Fruit fly (Drosophila melanogaster) whole organism, embryonic: ENCODE measurements around the gene CG13096.

Experiments used
- CG11456 ChIP-seq: fragments of 200-800 bp; sonication (Bioruptor generic); IDR thresholded peaks from 3 replicates; pipeline ENCODE4 v1.3.6; 2022; ENCODE audit warnings: missing biosample characterization, missing genetic modification characterization
- CG11695 ChIP-seq: fragments of 200-800 bp; sonication (Bioruptor generic); IDR thresholded peaks from 3 replicates; pipeline ENCODE4 v1.3.6; 2022; ENCODE audit warnings: missing biosample characterization, missing genetic modification characterization
- CG13296 ChIP-seq: fragments of 200-800 bp; sonication (Bioruptor generic); optimal IDR thresholded peaks from 3 replicates; lab custom pipeline; 2018; ENCODE audit warnings: missing biosample characterization, mild to moderate bottlenecking, missing genetic modification characterization
- CG14667 ChIP-seq: fragments of 200-800 bp; sonication (Bioruptor generic); IDR thresholded peaks from 2 replicates; pipeline ENCODE4 v1.3.6; 2022; ENCODE audit warnings: missing biosample characterization, missing genetic modification characterization
- CG15479 ChIP-seq: fragments of 200-800 bp; sonication (Bioruptor generic); optimal IDR thresholded peaks from 3 replicates; lab custom pipeline; 2019; ENCODE audit warnings: missing biosample characterization, mild to moderate bottlenecking, missing genetic modification characterization, moderate library complexity
- CG17802 ChIP-seq: fragments of 200-800 bp; sonication (Bioruptor generic); optimal IDR thresholded peaks from 2 replicates; lab custom pipeline; 2018; ENCODE audit warnings: missing biosample characterization, mild to moderate bottlenecking, missing genetic modification characterization, moderate library complexity
- CG17912 ChIP-seq: fragments of 200-800 bp; sonication (Bioruptor generic); optimal IDR thresholded peaks from 2 replicates; lab custom pipeline; 2018; ENCODE audit warnings: missing biosample characterization, mild to moderate bottlenecking, missing genetic modification characterization
- CG18011 ChIP-seq: fragments of 200-800 bp; sonication (Bioruptor generic); optimal IDR thresholded peaks from 2 replicates; lab custom pipeline; 2017; ENCODE audit warnings: missing biosample characterization, missing genetic modification characterization, mild to moderate bottlenecking, moderate library complexity, missing genotype
- CG32532 ChIP-seq: fragments of 200-800 bp; sonication (Bioruptor generic); IDR thresholded peaks from 2 replicates; pipeline ENCODE4 v1.3.6; 2022; ENCODE audit warnings: missing biosample characterization, missing genetic modification characterization
- CG32772 ChIP-seq: fragments of 200-800 bp; sonication (Bioruptor generic); IDR thresholded peaks from 2 replicates; pipeline ENCODE4 v1.3.6; 2022; ENCODE audit warnings: missing biosample characterization, missing genetic modification characterization
- CG3407 ChIP-seq: fragments of 200-800 bp; sonication (Bioruptor generic); optimal IDR thresholded peaks from 2 replicates; lab custom pipeline; 2018; ENCODE audit warnings: missing biosample characterization, mild to moderate bottlenecking, missing genetic modification characterization
- CG34376 ChIP-seq: fragments of 200-800 bp; sonication (Bioruptor generic); optimal IDR thresholded peaks from 2 replicates; lab custom pipeline; 2018; ENCODE audit warnings: missing biosample characterization, mild to moderate bottlenecking, missing genetic modification characterization
- CG34422 ChIP-seq: fragments of 200-800 bp; sonication (Bioruptor generic); IDR thresholded peaks from 3 replicates; pipeline ENCODE4 v1.3.6; 2022; ENCODE audit warnings: missing biosample characterization, missing genetic modification characterization
- CG3838 ChIP-seq: fragments of 200-800 bp; sonication (Bioruptor generic); optimal IDR thresholded peaks from 3 replicates; lab custom pipeline; 2016; ENCODE audit warnings: missing biosample characterization, missing genetic modification characterization
- CG6654 ChIP-seq: fragments of 200-800 bp; sonication (Bioruptor generic); optimal IDR thresholded peaks from 2 replicates; lab custom pipeline; 2017; ENCODE audit warnings: missing biosample characterization, mild to moderate bottlenecking, missing genetic modification characterization
- CG6683 ChIP-seq: fragments of 200-800 bp; sonication (Bioruptor generic); optimal IDR thresholded peaks from 2 replicates; lab custom pipeline; 2017; ENCODE audit warnings: missing biosample characterization, mild to moderate bottlenecking, missing genetic modification characterization, missing genetic modification reagents
- CG6813 ChIP-seq: fragments of 200-800 bp; sonication (Bioruptor generic); optimal IDR thresholded peaks from 2 replicates; lab custom pipeline; 2017; ENCODE audit warnings: missing biosample characterization, missing genetic modification characterization, mild to moderate bottlenecking, moderate library complexity, missing genetic modification reagents
- CG8359 ChIP-seq: fragments of 200-800 bp; sonication (Bioruptor generic); optimal IDR thresholded peaks from 2 replicates; lab custom pipeline; 2017; ENCODE audit warnings: missing biosample characterization, mild to moderate bottlenecking, missing genetic modification characterization, borderline replicate concordance
- Dad ChIP-seq: fragments of 200-800 bp; sonication (Bioruptor generic); optimal IDR thresholded peaks from 3 replicates; lab custom pipeline; 2016; ENCODE audit warnings: missing biosample characterization, missing genetic modification characterization
- Dip3 ChIP-seq: fragments of 200-800 bp; sonication (Bioruptor generic); optimal IDR thresholded peaks from 3 replicates; lab custom pipeline; 2016; ENCODE audit warnings: missing biosample characterization, missing genetic modification characterization
- Dll ChIP-seq: fragments of 200-800 bp; sonication (Bioruptor generic); IDR thresholded peaks from 4 replicates; pipeline ENCODE4 v1.3.6; 2022; ENCODE audit warnings: missing biosample characterization, missing genetic modification characterization; ENCODE audit not compliant: partially characterized antibody
- Hmx ChIP-seq: fragments of 200-800 bp; sonication (Bioruptor generic); optimal IDR thresholded peaks from 2 replicates; lab custom pipeline; 2016; ENCODE audit warnings: missing biosample characterization, missing genetic modification characterization
- Hr39 ChIP-seq: fragments of >200 bp; optimal IDR thresholded peaks from 2 replicates; lab custom pipeline; 2017
- MESR4 ChIP-seq: fragments of 200-800 bp; sonication (Bioruptor generic); optimal IDR thresholded peaks from 2 replicates; lab custom pipeline; 2018; ENCODE audit warnings: missing biosample characterization, mild to moderate bottlenecking, missing genetic modification characterization, moderate library complexity
- Nf-YB ChIP-seq: fragments of 200-800 bp; sonication (Bioruptor generic); optimal IDR thresholded peaks from 3 replicates; lab custom pipeline; 2019; ENCODE audit warnings: missing biosample characterization, mild to moderate bottlenecking, missing genetic modification characterization, moderate library complexity
- Nf-YC ChIP-seq: fragments of 200-800 bp; optimal IDR thresholded peaks from 3 replicates; lab custom pipeline; 2019; ENCODE audit warnings: missing biosample characterization, mild to moderate bottlenecking, missing genetic modification characterization, moderate library complexity
- PHDP ChIP-seq: fragments of 200-800 bp; sonication (Bioruptor generic); optimal IDR thresholded peaks from 3 replicates; lab custom pipeline; 2018; ENCODE audit warnings: missing biosample characterization, mild to moderate bottlenecking, missing genetic modification characterization, moderate library complexity
- Sin3A ChIP-seq: fragments of >200 bp; optimal IDR thresholded peaks from 2 replicates; lab custom pipeline; 2018
- Sox100B ChIP-seq: fragments of 200-800 bp; sonication (Bioruptor generic); optimal IDR thresholded peaks from 3 replicates; lab custom pipeline; 2018; ENCODE audit warnings: missing biosample characterization, mild to moderate bottlenecking, missing genetic modification characterization
- TFAM ChIP-seq: fragments of 200-800 bp; sonication (Bioruptor generic); optimal IDR thresholded peaks from 2 replicates; lab custom pipeline; 2017; ENCODE audit warnings: missing biosample characterization, missing genetic modification characterization, inconsistent platforms
- Vsx1 ChIP-seq: fragments of 200-800 bp; sonication (Bioruptor generic); optimal IDR thresholded peaks from 2 replicates; lab custom pipeline; 2017; ENCODE audit warnings: missing biosample characterization, mild to moderate bottlenecking, missing genetic modification characterization, missing genetic modification reagents
- ac ChIP-seq: fragments of 200-800 bp; sonication (Bioruptor generic); optimal IDR thresholded peaks from 3 replicates; lab custom pipeline; 2017; ENCODE audit warnings: missing biosample characterization, mild to moderate bottlenecking, missing genetic modification characterization
- chm ChIP-seq: fragments of 200-800 bp; sonication (Bioruptor generic); IDR thresholded peaks from 2 replicates; pipeline ENCODE4 v1.3.6; 2022; ENCODE audit warnings: missing biosample characterization, missing genetic modification characterization
- crc ChIP-seq: fragments of 200-800 bp; sonication (Bioruptor generic); optimal IDR thresholded peaks from 2 replicates; lab custom pipeline; 2016; ENCODE audit warnings: missing biosample characterization, missing genetic modification characterization
- cwo ChIP-seq: fragments of 200-800 bp; sonication (Bioruptor generic); optimal IDR thresholded peaks from 3 replicates; lab custom pipeline; 2017; ENCODE audit warnings: missing biosample characterization, missing genetic modification characterization, mild to moderate bottlenecking, moderate library complexity, missing genetic modification reagents
- eve ChIP-seq, 2 experiments: fragments of >200 bp; optimal IDR thresholded peaks; 2 replicates each; lab custom pipeline; 2017; ENCODE audit warnings: missing biosample characterization in 2 of 2, missing genetic modification characterization in 2 of 2
- gem ChIP-seq: fragments of 200-800 bp; sonication (Bioruptor generic); optimal IDR thresholded peaks from 2 replicates; lab custom pipeline; 2019; ENCODE audit warnings: missing biosample characterization, mild to moderate bottlenecking, missing genetic modification characterization, moderate library complexity
- gro ChIP-seq: fragments of 200-800 bp; sonication (Bioruptor generic); optimal IDR thresholded peaks from 2 replicates; lab custom pipeline; 2016; ENCODE audit warnings: missing biosample characterization, missing genetic modification characterization
- ham ChIP-seq: fragments of 200-800 bp; sonication (Bioruptor generic); IDR thresholded peaks from 2 replicates; pipeline ENCODE4 v1.3.6; 2022; ENCODE audit warnings: missing biosample characterization, missing genetic modification characterization
- hbn ChIP-seq: fragments of 200-800 bp; sonication (Bioruptor generic); IDR thresholded peaks from 2 replicates; pipeline ENCODE4 v1.3.6; 2022; ENCODE audit warnings: missing biosample characterization, missing genetic modification characterization; ENCODE audit not compliant: partially characterized antibody
- hth ChIP-seq: fragments of >200 bp; optimal IDR thresholded peaks from 2 replicates; lab custom pipeline; 2017; ENCODE audit warnings: inconsistent platforms
- ken ChIP-seq: fragments of 200-800 bp; sonication (Bioruptor generic); IDR thresholded peaks from 3 replicates; pipeline ENCODE4 v1.3.6; 2022; ENCODE audit warnings: missing biosample characterization, missing genetic modification characterization
- klu ChIP-seq: fragments of 200-800 bp; sonication (Bioruptor generic); IDR thresholded peaks from 2 replicates; pipeline ENCODE4 v1.3.6; 2022; ENCODE audit warnings: missing biosample characterization, missing genetic modification characterization
- lola ChIP-seq, 3 experiments: fragments of >200 bp in 2 of 3; fragments of 200-800 bp in 1 of 3; sonication (Bioruptor generic) in 1 of 3; optimal IDR thresholded peaks; 2 replicates each; lab custom pipeline; 2017 to 2019; ENCODE audit warnings: missing biosample characterization in 3 of 3, missing genetic modification characterization in 3 of 3, mild to moderate bottlenecking in 1 of 3, moderate library complexity in 1 of 3
- nerfin-1 ChIP-seq: fragments of 200-800 bp; sonication (Bioruptor generic); optimal IDR thresholded peaks from 3 replicates; lab custom pipeline; 2019; ENCODE audit warnings: missing biosample characterization, mild to moderate bottlenecking, missing genetic modification characterization, moderate library complexity
- nerfin-2 ChIP-seq: fragments of 200-800 bp; sonication (Bioruptor generic); IDR thresholded peaks from 2 replicates; pipeline ENCODE4 v1.3.6; 2022; ENCODE audit warnings: missing biosample characterization, missing genetic modification characterization; ENCODE audit not compliant: partially characterized antibody
- pb ChIP-seq: fragments of 200-800 bp; sonication (Bioruptor generic); optimal IDR thresholded peaks from 3 replicates; lab custom pipeline; 2016; ENCODE audit warnings: missing biosample characterization, missing genetic modification characterization
- repo ChIP-seq: fragments of 200-800 bp; sonication (Bioruptor generic); optimal IDR thresholded peaks from 2 replicates; lab custom pipeline; 2016; ENCODE audit warnings: missing biosample characterization, missing genetic modification characterization
- scrt ChIP-seq: fragments of 200-800 bp; sonication (Bioruptor generic); optimal IDR thresholded peaks from 2 replicates; lab custom pipeline; 2018; ENCODE audit warnings: missing biosample characterization, mild to moderate bottlenecking, missing genetic modification characterization, moderate library complexity
- sna ChIP-seq: fragments of 200-800 bp; sonication (Bioruptor generic); IDR thresholded peaks from 2 replicates; pipeline ENCODE4 v1.3.6; 2022; ENCODE audit warnings: missing biosample characterization, missing genetic modification characterization; ENCODE audit not compliant: partially characterized antibody
- sqz ChIP-seq: fragments of 200-800 bp; sonication (Bioruptor generic); optimal IDR thresholded peaks from 3 replicates; lab custom pipeline; 2018; ENCODE audit warnings: missing biosample characterization, mild to moderate bottlenecking, missing genetic modification characterization
- stwl ChIP-seq: fragments of 200-800 bp; sonication (Bioruptor generic); optimal IDR thresholded peaks from 3 replicates; lab custom pipeline; 2018; ENCODE audit warnings: missing biosample characterization, mild to moderate bottlenecking, missing genetic modification characterization, moderate library complexity

The CG13096 gene

dm6 chr2L:8471667-8472066, 40.0 kb downstream of the CG13096 start (continued):
- TF ChIP-seq stwl (no peak), gro (GFP tag; lab: Kevin White, UChicago) (no peak), CG11456 (GFP tag; lab: Robert Waterston, UW) (no peak), Hmx (GFP tag; lab: Kevin White, UChicago) (no peak), CG6683 (GFP tag; lab: Kevin White, UChicago) (no peak), ac (GFP tag; lab: Kevin White, UChicago) (no peak), nerfin-2 (GFP tag; lab: Robert Waterston, UW) (no peak), MESR4 (GFP tag; lab: Kevin White, UChicago) (no peak), hth (lab: Kevin White, UChicago) (no peak), CG34376 (GFP tag; lab: Kevin White, UChicago) (no peak), nerfin-1 (tag; lab: Kevin White, UChicago) (no peak), Dad (GFP tag; lab: Kevin White, UChicago) (no peak), CG13296 (GFP tag; lab: Kevin White, UChicago) (no peak), CG6813 (GFP tag; lab: Kevin White, UChicago) (no peak), CG8359 (GFP tag; lab: Kevin White, UChicago) (no peak), CG11695 (0 out of 3 replicates have a peak, but pooled peaks have one; percentile 16), repo (GFP tag; lab: Kevin White, UChicago) (no peak), lola (GFP tag; optimal IDR thresholded peaks at IDR 0.05; lab: Kevin White, UChicago) (peak in 1 of 3 experiments; percentile 74), Nf-YC (no peak), gem (peak; percentile 67), Dll (GFP tag; lab: Robert Waterston, UW) (no peak), Sox100B (GFP tag; lab: Kevin White, UChicago) (peak; percentile 42), CG32532 (GFP tag; lab: Robert Waterston, UW) (no peak), eve (GFP tag; optimal IDR thresholded peaks at IDR 0.05; lab: Kevin White, UChicago) (no peak), chm (no peak), sna (GFP tag; lab: Robert Waterston, UW) (no peak), CG34422 (GFP tag; lab: Robert Waterston, UW) (no peak), ken (GFP tag; lab: Robert Waterston, UW) (no peak), Hr39 (no peak), CG18011 (GFP tag; lab: Kevin White, UChicago) (no peak), klu (GFP tag; lab: Robert Waterston, UW) (no peak), crc (GFP tag; lab: Kevin White, UChicago) (no peak), CG3838 (no peak), Nf-YB (GFP tag; lab: Kevin White, UChicago) (no peak), ham (no peak), Sin3A (no peak), CG32772 (no peak), CG14667 (GFP tag; lab: Robert Waterston, UW) (no peak), hbn (no peak), CG3407 (no peak), pb (GFP tag; lab: Kevin White, UChicago) (no peak), TFAM (GFP tag; lab: Kevin White, UChicago) (no peak), Vsx1 (GFP tag; lab: Kevin White, UChicago) (no peak), CG6654 (GFP tag; lab: Kevin White, UChicago) (no peak), sqz (GFP tag; lab: Kevin White, UChicago) (no peak), cwo (no peak), Dip3 (no peak), CG17912 (GFP tag; lab: Kevin White, UChicago) (no peak), CG15479 (GFP tag; lab: Kevin White, UChicago) (no peak), PHDP (tag; lab: Kevin White, UChicago) (peak; percentile 15), CG17802 (tag; lab: Kevin White, UChicago) (no peak), scrt (GFP tag; lab: Kevin White, UChicago) (no peak)
